Worm (Caenorhabditis elegans) whole organism, young adult: ENCODE measurements around the gene ZK512.7.

ENCODE experiments used
- T26A5.8 ChIP-seq: sonication (generic microtip); optimal IDR thresholded peaks from 2 replicates; lab custom pipeline; 2016; ENCODE audit warnings: missing genetic modification characterization, missing compliant biosample characterization
- ceh-27 ChIP-seq: fragments of 200-800 bp; sonication (Bioruptor generic); optimal IDR thresholded peaks from 2 replicates; lab custom pipeline; 2018; ENCODE audit warnings: mild to moderate bottlenecking, missing genetic modification characterization, moderate library complexity, missing compliant biosample characterization
- ceh-79 ChIP-seq: sonication (generic microtip); optimal IDR thresholded peaks from 2 replicates; lab custom pipeline; 2017; ENCODE audit warnings: mild to moderate bottlenecking, missing genetic modification characterization, missing compliant biosample characterization
- hlh-26 ChIP-seq: fragments of 200-800 bp; sonication (Bioruptor generic); conservative IDR thresholded peaks from 2 replicates; pipeline ENCODE4 v1.3.6; 2022; ENCODE audit warnings: missing genetic modification reagents, missing genetic modification characterization, missing compliant biosample characterization
- lsy-27 ChIP-seq: sonication (generic microtip); optimal IDR thresholded peaks from 2 replicates; lab custom pipeline; 2017; ENCODE audit warnings: missing genetic modification characterization, mild to moderate bottlenecking, missing compliant biosample characterization, antibody characterized with exemption, missing genotype, borderline replicate concordance; ENCODE audit not compliant: insufficient read depth
- madf-3 ChIP-seq: fragments of 200-800 bp; sonication (Bioruptor generic); IDR thresholded peaks from 2 replicates; pipeline ENCODE4 v1.3.6; 2022; ENCODE audit warnings: missing genetic modification reagents, missing genetic modification characterization, missing compliant biosample characterization
- nhr-120 ChIP-seq: fragments of 200-800 bp; sonication (Bioruptor generic); IDR thresholded peaks from 2 replicates; pipeline ENCODE4 v1.3.6; 2022; ENCODE audit warnings: missing genetic modification characterization, missing compliant biosample characterization
- snpc-1.1 ChIP-seq: sonication (generic microtip); optimal IDR thresholded peaks from 2 replicates; lab custom pipeline; 2017; ENCODE audit warnings: missing genetic modification characterization, mild to moderate bottlenecking, missing compliant biosample characterization, antibody characterized with exemption, moderate library complexity, missing genotype, missing genetic modification reagents; ENCODE audit not compliant: insufficient read depth
- tbx-9 ChIP-seq: sonication (generic microtip); optimal IDR thresholded peaks from 2 replicates; lab custom pipeline; 2016; ENCODE audit warnings: borderline replicate concordance, missing genetic modification characterization, inconsistent platforms, missing compliant biosample characterization
- ztf-6 ChIP-seq: fragments of 200-800 bp; sonication (Bioruptor generic); IDR thresholded peaks from 2 replicates; pipeline ENCODE4 v1.3.6; 2022; ENCODE audit warnings: missing genetic modification reagents, missing genetic modification characterization, missing compliant biosample characterization

- TF ChIP-seq ceh-79 (tag; lab: Kevin White, UChicago), result no peak
- no peak for TF ChIP-seq ceh-27 (GFP tag; lab: Kevin White, UChicago)
- TF ChIP-seq madf-3 (GFP tag; lab: Robert Waterston, UW), result no peak
- no peak for TF ChIP-seq hlh-26 (GFP tag; lab: Robert Waterston, UW)
- no peak for TF ChIP-seq nhr-120 (GFP tag; lab: Robert Waterston, UW)
- TF ChIP-seq ztf-6 (GFP tag; lab: Robert Waterston, UW), result no peak
- no peak for TF ChIP-seq T26A5.8
- TF ChIP-seq snpc-1.1 (tag; lab: Kevin White, UChicago), result no peak
- no peak for TF ChIP-seq lsy-27
- TF ChIP-seq tbx-9, result no peak
Measured at ce11 chrIII:9145765-9146164, 7.3 kb upstream of the ZK512.7 start, which contains the start of gene ZK512.8.
